In genomic region chrII:13083752-13084214, ce11 we compare ENCODE assay signal across 2 worm cellular contexts.
TF ChIP-seq lines count a peak whose summit lies in the region.

Y81G3A.1 (minus strand) TSS chrII:13083926.
gcn-2 (plus strand) TSS chrII:13084164.

TF ChIP-seq in whole organism, L1 larva, 84 proteins besides CTCF, POLR2A, EP300 and RAD21 (continued from another document):
- TF ChIP-seq dsc-1 (tag; optimal IDR thresholded peaks at IDR 0.05; lab: Kevin White, UChicago) (peak; percentile 65), jun-1 (tag; optimal IDR thresholded peaks at IDR 0.05; lab: Kevin White, UChicago) (no peak), nhr-90 (tag; optimal IDR thresholded peaks at IDR 0.05; lab: Kevin White, UChicago; ENCODE audit: poor library complexity) (peak; percentile 56), lin-15B (tag; optimal IDR thresholded peaks at IDR 0.05; lab: Kevin White, UChicago) (peak; percentile 38), C04F5.9 (tag; optimal IDR thresholded peaks at IDR 0.05; lab: Kevin White, UChicago) (peak; percentile 22), ceh-88 (GFP tag; IDR thresholded peaks at IDR 0.05; lab: Robert Waterston, UW) (no peak), efl-1 (optimal IDR thresholded peaks at IDR 0.05; lab: Kevin White, UChicago) (peak; percentile 97 to 98), efl-1 (GFP tag; optimal IDR thresholded peaks at IDR 0.05 in 1 of 2; lab: Kevin White, UChicago) (peak; percentile 98 to 100), mab-9 (GFP tag; IDR thresholded peaks at IDR 0.05; lab: Robert Waterston, UW) (peak; percentile 26; the same call in 1 of the 2 replicates), unc-130 (tag; optimal IDR thresholded peaks at IDR 0.05; lab: Kevin White, UChicago) (peak; percentile 43), lin-39 (tag; optimal IDR thresholded peaks at IDR 0.05; lab: Kevin White, UChicago) (peak; percentile 9), C16A3.4 (tag; optimal IDR thresholded peaks at IDR 0.05; lab: Kevin White, UChicago) (peak; percentile 47), F16B12.6 (tag; optimal IDR thresholded peaks at IDR 0.05; lab: Kevin White, UChicago) (peak; percentile 97), ceh-8 (GFP tag; optimal IDR thresholded peaks at IDR 0.05; lab: Kevin White, UChicago) (no peak), isw-1 (GFP tag; IDR thresholded peaks at IDR 0.05; lab: Robert Waterston, UW) (peak; percentile 45), nhr-19 (GFP tag; conservative IDR thresholded peaks at IDR 0.05; lab: Robert Waterston, UW) (peak; percentile 69), nhr-71 (tag; optimal IDR thresholded peaks at IDR 0.05; lab: Kevin White, UChicago) (peak; percentile 71), irx-1 (tag; optimal IDR thresholded peaks at IDR 0.05; lab: Kevin White, UChicago) (peak; percentile 52), vab-15 (tag; optimal IDR thresholded peaks at IDR 0.05; lab: Kevin White, UChicago) (no peak), ets-5 (GFP tag; IDR thresholded peaks at IDR 0.05; lab: Robert Waterston, UW) (no peak), tlp-1 (tag; optimal IDR thresholded peaks at IDR 0.05; lab: Kevin White, UChicago) (no peak), lin-35 (GFP tag; optimal IDR thresholded peaks at IDR 0.05; lab: Kevin White, UChicago) (peak; percentile 97 to 98), xbp-1 (tag; optimal IDR thresholded peaks at IDR 0.05; lab: Kevin White, UChicago) (peak; percentile 60), lsy-2 (tag; optimal IDR thresholded peaks at IDR 0.05; lab: Kevin White, UChicago) (peak; percentile 64 to 76), fkh-8 (tag; optimal IDR thresholded peaks at IDR 0.05; lab: Kevin White, UChicago) (peak; percentile 16), unc-86 (tag; optimal IDR thresholded peaks at IDR 0.05; lab: Kevin White, UChicago) (peak; percentile 11), dpl-1 (GFP tag; optimal IDR thresholded peaks at IDR 0.05; lab: Kevin White, UChicago) (peak; percentile 95 to 97 (median 97)), snu-23 (GFP tag; optimal IDR thresholded peaks at IDR 0.05; lab: Kevin White, UChicago) (peak; percentile 66), ztf-11 (tag; optimal IDR thresholded peaks at IDR 0.05; lab: Kevin White, UChicago) (peak in 1 of 2 experiments; percentile 5), ceh-82 (tag; optimal IDR thresholded peaks at IDR 0.05; lab: Kevin White, UChicago) (peak; percentile 50 to 64 (median 62)), ceh-90 (tag; optimal IDR thresholded peaks at IDR 0.05; lab: Kevin White, UChicago) (no peak), nhr-85 (tag; lab: Kevin White, UChicago) (peak; percentile 60), ces-1 (GFP tag; optimal IDR thresholded peaks at IDR 0.05; lab: Kevin White, UChicago) (no peak), hlh-4 (tag; optimal IDR thresholded peaks at IDR 0.05; lab: Kevin White, UChicago) (no peak), aly-2 (tag; optimal IDR thresholded peaks at IDR 0.05; lab: Kevin White, UChicago) (peak; percentile 24), zip-4 (GFP tag; optimal IDR thresholded peaks at IDR 0.05; lab: Kevin White, UChicago) (peak; percentile 23), swsn-7 (tag; optimal IDR thresholded peaks at IDR 0.05; lab: Kevin White, UChicago) (peak; percentile 65)

TF ChIP-seq in whole organism, L2 larva, 48 proteins besides CTCF, POLR2A, EP300 and RAD21 (continued from another document):
- TF ChIP-seq ceh-82 (tag; optimal IDR thresholded peaks at IDR 0.05; lab: Kevin White, UChicago), result no peak
- TF ChIP-seq lin-11 (tag; optimal IDR thresholded peaks at IDR 0.05; lab: Kevin White, UChicago), result peak; percentile 19
- no peak for TF ChIP-seq dmd-4 (tag; optimal IDR thresholded peaks at IDR 0.05; lab: Kevin White, UChicago)
- peak; percentile 96 for TF ChIP-seq gmeb-1 (tag; optimal IDR thresholded peaks at IDR 0.05; lab: Kevin White, UChicago)
- peak; percentile 52 for TF ChIP-seq sma-9 (GFP tag; optimal IDR thresholded peaks at IDR 0.05; lab: Kevin White, UChicago)
- TF ChIP-seq sma-9 (tag; optimal IDR thresholded peaks at IDR 0.05; lab: Kevin White, UChicago), result no peak
- TF ChIP-seq nhr-6 (tag; optimal IDR thresholded peaks at IDR 0.05; lab: Kevin White, UChicago), result no peak
- no peak for TF ChIP-seq sem-4 (tag; optimal IDR thresholded peaks at IDR 0.05; lab: Kevin White, UChicago)
- TF ChIP-seq nhr-237 (tag; optimal IDR thresholded peaks at IDR 0.05; lab: Kevin White, UChicago), result no peak
- TF ChIP-seq unc-62 (GFP tag; optimal IDR thresholded peaks at IDR 0.05; lab: Kevin White, UChicago), result no peak
- TF ChIP-seq crh-2 (tag; optimal IDR thresholded peaks at IDR 0.05; lab: Kevin White, UChicago), result peak; percentile 46
